Fruit fly (Drosophila melanogaster) whole organism, wandering third instar larva: ENCODE data around the gene put.
A peak's percentile ranks its signal among the peaks of the same experiment; 100 is the strongest.

ENCODE experiments used
- Abd-B ChIP-seq: fragments of >200 bp; optimal IDR thresholded peaks from 2 replicates; lab custom pipeline; 2017; ENCODE audit warnings: missing biosample characterization, missing genetic modification characterization
- CrebA ChIP-seq: fragments of 200-800 bp; sonication (Bioruptor generic); optimal IDR thresholded peaks from 2 replicates; lab custom pipeline; 2016; ENCODE audit warnings: missing biosample characterization, mild to moderate bottlenecking, missing genetic modification characterization, borderline replicate concordance
- Dfd ChIP-seq: fragments of >200 bp; optimal IDR thresholded peaks from 2 replicates; lab custom pipeline; 2017; ENCODE audit warnings: missing biosample characterization, missing genetic modification characterization
- GATAd ChIP-seq: sonication (Bioruptor generic); optimal IDR thresholded peaks from 2 replicates; lab custom pipeline; 2016; ENCODE audit warnings: missing biosample characterization, missing genetic modification characterization
- HLH106 ChIP-seq: fragments of 200-800 bp; optimal IDR thresholded peaks from 3 replicates; lab custom pipeline; 2019; ENCODE audit warnings: missing biosample characterization, mild to moderate bottlenecking, missing genetic modification characterization, moderate library complexity
- Hnf4 ChIP-seq: fragments of 200-800 bp; sonication (Bioruptor generic); optimal IDR thresholded peaks from 2 replicates; lab custom pipeline; 2016; ENCODE audit warnings: missing biosample characterization, mild to moderate bottlenecking, missing genetic modification characterization
- Jra ChIP-seq: sonication (Bioruptor generic); optimal IDR thresholded peaks from 2 replicates; lab custom pipeline; 2016; ENCODE audit warnings: missing biosample characterization, missing genetic modification characterization
- Mio ChIP-seq: sonication (Bioruptor generic); optimal IDR thresholded peaks from 2 replicates; lab custom pipeline; 2016; ENCODE audit warnings: missing biosample characterization, missing genetic modification characterization
- Myc ChIP-seq: fragments of >200 bp; optimal IDR thresholded peaks from 2 replicates; lab custom pipeline; 2017
- Rel ChIP-seq, 2 experiments: fragments of 200-800 bp; sonication (Bioruptor generic) in 1 of 2; optimal IDR thresholded peaks; 2 replicates in 1 of 2; 3 replicates in 1 of 2; lab custom pipeline; 2016 to 2019; ENCODE audit warnings: mild to moderate bottlenecking in 2 of 2, missing biosample characterization in 2 of 2, missing genetic modification characterization in 2 of 2, moderate library complexity in 1 of 2
- Sp1 ChIP-seq: fragments of 200-800 bp; sonication (Bioruptor generic); optimal IDR thresholded peaks from 3 replicates; lab custom pipeline; 2019; ENCODE audit warnings: missing biosample characterization, mild to moderate bottlenecking, missing genetic modification characterization, moderate library complexity
- Vsx2 ChIP-seq: fragments of 200-300, 225-300 bp; sonication (Bioruptor generic); optimal IDR thresholded peaks from 2 replicates; lab custom pipeline; 2018; ENCODE audit warnings: missing biosample characterization, missing genetic modification characterization; ENCODE audit not compliant: partially characterized antibody
- br ChIP-seq: fragments of 200-800 bp; sonication (Bioruptor generic); optimal IDR thresholded peaks from 2 replicates; lab custom pipeline; 2016; ENCODE audit warnings: missing biosample characterization, missing genetic modification characterization
- dl ChIP-seq, 2 experiments: fragments of 175-275, 200-275 bp in 1 of 2; fragments of 200-275 bp in 1 of 2; sonication (Bioruptor generic); optimal IDR thresholded peaks; lab custom pipeline; 2018; ENCODE audit warnings: mild to moderate bottlenecking in 2 of 2, missing biosample characterization in 2 of 2, missing genetic modification characterization in 2 of 2, moderate library complexity in 2 of 2; ENCODE audit not compliant: partially characterized antibody in 2 of 2, insufficient read depth in 1 of 2
- dmrt93B ChIP-seq: fragments of 200-800 bp; sonication (Bioruptor generic); optimal IDR thresholded peaks from 2 replicates; lab custom pipeline; 2018; ENCODE audit warnings: missing biosample characterization, mild to moderate bottlenecking, missing genetic modification characterization
- dsf ChIP-seq: sonication (Bioruptor generic); optimal IDR thresholded peaks from 2 replicates; lab custom pipeline; 2016; ENCODE audit warnings: missing biosample characterization, missing genetic modification characterization, borderline replicate concordance
- ey ChIP-seq: fragments of 200-800 bp; sonication (Bioruptor generic); optimal IDR thresholded peaks from 2 replicates; lab custom pipeline; 2016; ENCODE audit warnings: missing biosample characterization, missing genetic modification characterization
- foxo ChIP-seq, 2 experiments: fragments of 200-800 bp; sonication (Bioruptor generic); optimal IDR thresholded peaks; 2 replicates in 1 of 2; 3 replicates in 1 of 2; lab custom pipeline; 2016 to 2017; ENCODE audit warnings: missing biosample characterization in 2 of 2, missing genetic modification characterization in 2 of 2
- fru ChIP-seq: fragments of 200-800 bp; sonication (Bioruptor generic); optimal IDR thresholded peaks from 3 replicates; lab custom pipeline; 2016; ENCODE audit warnings: missing biosample characterization, mild to moderate bottlenecking, missing genetic modification characterization
- h ChIP-seq: fragments of 200-800 bp; sonication (Bioruptor generic); optimal IDR thresholded peaks from 3 replicates; lab custom pipeline; 2016; ENCODE audit warnings: missing biosample characterization, mild to moderate bottlenecking, missing genetic modification characterization
- jim ChIP-seq: fragments of 175-275, 200-325 bp; sonication (Bioruptor generic); optimal IDR thresholded peaks from 2 replicates; lab custom pipeline; 2016; ENCODE audit warnings: missing biosample characterization, mild to moderate bottlenecking, missing genetic modification characterization
- lola ChIP-seq: fragments of >200 bp; optimal IDR thresholded peaks from 2 replicates; lab custom pipeline; 2017; ENCODE audit warnings: missing biosample characterization, missing genetic modification characterization
- pan ChIP-seq: fragments of >200 bp; optimal IDR thresholded peaks from 2 replicates; lab custom pipeline; 2017
- psq ChIP-seq: fragments of 200-800 bp; sonication (Bioruptor generic); optimal IDR thresholded peaks from 3 replicates; lab custom pipeline; 2017; ENCODE audit warnings: missing biosample characterization, mild to moderate bottlenecking, missing genetic modification characterization, moderate library complexity
- rgr ChIP-seq: fragments of 200-800 bp; sonication (Bioruptor generic); optimal IDR thresholded peaks from 3 replicates; lab custom pipeline; 2016; ENCODE audit warnings: missing biosample characterization, mild to moderate bottlenecking, missing genetic modification characterization
- sage ChIP-seq: fragments of 200-800 bp; sonication (Bioruptor generic); optimal IDR thresholded peaks from 2 replicates; lab custom pipeline; 2016; ENCODE audit warnings: missing biosample characterization, mild to moderate bottlenecking, missing genetic modification characterization
- sv ChIP-seq: fragments of 200-800 bp; sonication (Bioruptor generic); optimal IDR thresholded peaks from 3 replicates; lab custom pipeline; 2016; ENCODE audit warnings: missing biosample characterization, missing genetic modification characterization
- usp ChIP-seq: fragments of >200 bp; optimal IDR thresholded peaks from 2 replicates; lab custom pipeline; 2017; ENCODE audit warnings: missing biosample characterization, missing genetic modification characterization
- woc ChIP-seq: sonication (Bioruptor generic); optimal IDR thresholded peaks from 2 replicates; lab custom pipeline; 2016; ENCODE audit warnings: missing biosample characterization, mild to moderate bottlenecking, missing genetic modification characterization

Gene put

DNA sequence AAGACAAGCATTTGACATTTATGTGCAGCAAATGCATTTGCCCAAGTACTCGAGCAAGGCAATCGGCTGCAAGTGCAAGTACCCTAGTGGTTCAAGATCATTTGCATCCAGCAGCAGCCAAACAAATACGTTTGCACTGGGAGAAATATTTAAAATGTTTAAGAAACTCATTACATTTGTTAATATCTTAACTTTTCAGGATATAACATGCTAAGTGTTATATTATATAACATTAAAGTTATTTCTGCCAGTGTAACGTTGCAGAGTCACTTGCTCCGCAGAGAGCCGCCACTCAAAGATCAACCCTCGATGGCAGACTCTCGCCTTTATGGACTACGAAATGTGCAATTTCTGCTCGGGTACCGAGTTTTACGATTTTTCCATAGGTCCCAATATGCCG lies 36.0 kb downstream of the put start:
- TF ChIP-seq br (no peak), GATAd (GFP tag; lab: Kevin White, UChicago) (no peak), Jra (GFP tag; lab: Kevin White, UChicago) (no peak), Myc (lab: Kevin White, UChicago) (no peak), CrebA (GFP tag; lab: Kevin White, UChicago) (no peak), Mio (GFP tag; lab: Kevin White, UChicago) (no peak), Rel (GFP tag; optimal IDR thresholded peaks at IDR 0.05; lab: Kevin White, UChicago) (no peak), Rel (tag; optimal IDR thresholded peaks at IDR 0.05; lab: Kevin White, UChicago) (no peak), h (GFP tag; lab: Kevin White, UChicago) (no peak), pan (lab: Kevin White, UChicago) (no peak), sage (GFP tag; lab: Kevin White, UChicago) (no peak), fru (no peak), dsf (GFP tag; lab: Kevin White, UChicago) (no peak)

DNA sequence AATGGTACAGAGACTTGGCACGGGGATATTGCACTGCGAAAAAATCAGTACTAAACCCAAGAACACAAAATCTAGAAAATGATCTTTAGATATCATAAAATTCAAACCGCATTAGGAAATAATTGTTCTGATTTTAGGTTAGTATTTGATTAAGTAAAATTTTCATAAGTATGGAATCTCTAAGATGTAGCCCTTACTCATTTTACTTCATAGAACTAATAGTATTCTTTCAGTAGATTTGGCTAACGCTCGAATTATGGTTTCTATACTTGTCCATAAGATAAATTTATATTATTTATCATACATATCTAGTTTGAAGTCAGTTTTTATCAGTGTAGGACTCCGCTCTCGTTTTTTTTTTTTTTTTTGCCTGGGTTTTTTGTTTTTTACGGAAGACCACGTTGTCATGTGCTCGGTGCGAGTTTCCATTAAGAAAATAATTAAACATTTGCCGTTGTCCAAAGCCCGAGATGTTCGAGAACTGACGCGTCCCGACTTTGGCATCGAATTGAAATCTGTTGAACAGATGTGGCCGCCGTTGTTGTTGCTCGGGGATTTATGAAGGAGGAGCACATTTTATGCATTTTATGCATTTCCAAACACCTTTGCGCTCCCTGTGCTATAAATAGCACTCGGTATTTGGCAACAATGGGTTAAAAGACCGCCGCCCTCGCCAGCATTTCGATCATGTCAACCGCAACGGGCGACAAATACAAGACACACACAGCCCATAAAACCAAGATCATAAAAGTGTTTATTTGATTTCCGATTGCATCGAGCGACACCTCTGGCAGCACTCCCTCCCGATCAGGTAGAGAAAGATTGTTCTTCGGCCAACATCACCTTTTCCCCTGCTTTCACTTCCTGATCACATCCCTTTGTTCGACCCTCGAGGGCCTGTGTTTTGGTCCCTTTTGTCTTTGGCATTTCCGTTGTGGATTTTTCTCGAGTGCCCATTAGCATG lies 38.7 kb downstream of the put start:
- TF ChIP-seq fru: no peak
- no peak for TF ChIP-seq GATAd (GFP tag; lab: Kevin White, UChicago)
- no peak for TF ChIP-seq rgr
- TF ChIP-seq h (GFP tag; lab: Kevin White, UChicago): no peak
- TF ChIP-seq foxo (GFP tag; optimal IDR thresholded peaks at IDR 0.05; lab: Kevin White, UChicago): no peak
- no peak for TF ChIP-seq Hnf4 (GFP tag; lab: Kevin White, UChicago)

DNA sequence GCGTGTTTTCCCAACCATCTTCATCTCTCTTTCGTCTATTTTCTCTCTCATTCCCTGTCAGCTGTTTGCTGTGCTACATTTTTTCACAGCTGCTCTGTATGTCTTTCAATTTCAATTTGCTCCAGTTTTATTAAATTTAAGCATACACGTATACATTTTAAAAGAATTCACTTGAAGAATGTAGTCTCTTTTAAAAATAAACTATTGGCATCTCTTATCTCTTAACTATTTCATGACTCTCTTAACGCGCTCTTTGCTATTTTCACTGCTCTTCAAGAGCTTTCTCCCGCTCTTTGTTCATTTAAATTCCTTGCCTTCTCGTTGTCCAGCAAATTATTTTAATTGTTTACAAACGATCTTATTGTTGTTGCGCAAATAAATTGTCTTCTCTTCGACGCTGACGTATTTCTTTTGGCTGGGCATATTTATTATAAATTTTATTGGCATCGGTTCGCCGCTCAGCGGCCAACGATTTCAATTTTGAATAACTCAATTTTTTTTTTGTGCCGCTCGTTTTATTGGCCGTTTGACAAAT lies 45.4 kb downstream of the put start:
- no peak for TF ChIP-seq lola (GFP tag; lab: Kevin White, UChicago)

DNA sequence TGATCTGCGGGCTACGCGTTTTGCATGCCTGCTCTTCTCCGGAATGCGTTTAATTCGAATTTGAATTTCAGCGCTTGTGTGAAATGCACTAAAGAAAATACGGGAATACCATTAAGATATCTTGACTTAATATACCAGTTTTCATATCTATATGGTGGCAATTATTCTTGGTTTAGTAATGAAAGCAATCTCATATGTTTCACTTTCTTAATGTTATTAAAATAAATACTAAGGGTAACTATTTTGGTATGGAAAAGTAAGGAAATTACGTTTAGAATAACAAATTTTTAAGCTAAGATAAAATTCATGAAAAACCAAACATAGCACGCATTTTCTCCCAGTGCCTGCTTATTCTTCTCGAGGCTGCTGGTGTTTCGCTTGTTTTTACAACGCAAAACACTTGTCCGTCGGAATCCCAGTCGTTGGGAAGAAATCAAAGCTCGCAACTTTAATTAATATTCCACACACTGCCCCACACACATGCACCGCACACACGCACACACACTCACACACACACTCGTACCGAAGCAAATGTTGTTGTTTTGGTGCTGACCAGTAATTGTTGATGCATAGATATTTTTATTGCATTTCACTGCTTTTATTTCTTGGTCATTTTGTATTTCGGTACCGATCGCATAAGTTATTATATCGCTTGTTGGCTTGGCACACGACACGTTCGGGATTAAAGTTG lies 47.6 kb downstream of the put start:
- TF ChIP-seq h (GFP tag; lab: Kevin White, UChicago) (peak; percentile 18), Jra (GFP tag; lab: Kevin White, UChicago) (no peak), Dfd (GFP tag; lab: Kevin White, UChicago) (peak; percentile 93), HLH106 (tag; lab: Kevin White, UChicago) (peak; percentile 34), fru (peak; percentile 11)

DNA sequence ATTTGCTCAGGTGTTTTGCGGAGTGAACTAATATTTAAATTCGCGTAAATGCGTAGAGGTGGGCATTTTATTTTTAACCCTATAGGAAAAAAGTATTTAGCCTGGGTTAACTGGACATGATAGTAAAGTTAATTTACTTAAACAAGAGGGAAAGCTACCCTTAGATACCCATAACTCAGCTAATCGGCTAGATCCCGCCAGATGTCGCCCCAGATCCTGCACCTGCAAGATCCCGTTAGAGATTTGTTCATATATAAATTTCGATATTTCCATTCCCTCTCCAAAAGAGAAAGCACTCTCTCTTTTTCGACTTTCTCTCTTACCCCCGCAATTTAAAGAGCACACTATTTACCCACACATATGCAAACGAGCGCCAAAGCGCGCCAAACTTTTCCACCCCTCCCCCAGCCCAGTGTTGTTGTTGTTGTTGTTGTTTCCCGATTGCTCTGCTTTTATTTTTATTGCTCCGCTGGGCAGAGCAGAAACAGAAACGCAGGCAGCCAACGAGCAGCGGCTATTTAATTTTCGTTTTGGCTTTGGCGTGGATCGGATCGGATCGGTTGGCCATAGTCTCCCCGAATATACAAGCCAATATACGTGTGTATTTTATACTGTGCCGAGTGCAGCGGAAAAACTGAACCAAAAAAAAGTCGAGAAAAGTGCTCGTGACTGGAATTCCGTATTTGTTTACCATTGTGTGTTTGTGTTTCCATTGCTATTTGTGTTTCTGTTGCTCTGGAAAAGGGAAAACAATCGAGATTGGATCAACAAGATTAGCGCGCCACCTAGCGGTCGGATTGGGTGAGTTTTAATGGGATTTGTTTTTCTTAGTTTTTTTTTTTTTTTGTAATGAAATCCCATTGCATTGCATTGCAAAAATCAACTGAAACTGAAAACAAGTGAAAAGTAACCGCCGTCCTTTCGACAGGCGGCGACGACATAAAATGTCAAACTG lies 48.5 kb downstream of the put start, which contains the start of gene stumps:
TSS of gene stumps (plus strand) at position 526 of the 955 bp plus-strand sequence.
- TF ChIP-seq Sp1 (GFP tag; lab: Kevin White, UChicago): no peak
- no peak for TF ChIP-seq sv (GFP tag; lab: Kevin White, UChicago)
- no peak for TF ChIP-seq woc (GFP tag; lab: Kevin White, UChicago)
- no peak for TF ChIP-seq Rel (GFP tag; optimal IDR thresholded peaks at IDR 0.05; lab: Kevin White, UChicago)
- no peak for TF ChIP-seq Rel (tag; optimal IDR thresholded peaks at IDR 0.05; lab: Kevin White, UChicago)
- TF ChIP-seq dmrt93B: no peak
- no peak for TF ChIP-seq CrebA (GFP tag; lab: Kevin White, UChicago)
- no peak for TF ChIP-seq Abd-B (GFP tag; lab: Kevin White, UChicago)
- no peak for TF ChIP-seq Dfd (GFP tag; lab: Kevin White, UChicago)
- no peak for TF ChIP-seq Hnf4 (GFP tag; lab: Kevin White, UChicago)
- TF ChIP-seq GATAd (GFP tag; lab: Kevin White, UChicago): no peak
- no peak for TF ChIP-seq dsf (GFP tag; lab: Kevin White, UChicago)
- no peak for TF ChIP-seq Jra (GFP tag; lab: Kevin White, UChicago)
- no peak for TF ChIP-seq Vsx2

DNA sequence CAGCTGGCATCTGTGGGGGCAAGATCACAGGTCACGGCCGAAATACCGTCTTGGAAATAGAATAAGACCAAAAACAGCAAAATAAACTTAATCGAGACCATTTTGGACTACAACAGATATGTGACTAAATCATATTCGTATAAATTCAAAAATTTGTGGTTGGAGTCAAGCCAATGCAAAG lies 49.1 kb downstream of the put start, which contains the start of gene CG44094:
TSS of gene CG44094 (minus strand) at position 101 of the 181 bp plus-strand sequence.
- no peak for TF ChIP-seq ey (GFP tag; lab: Kevin White, UChicago)
- TF ChIP-seq Rel (GFP tag; optimal IDR thresholded peaks at IDR 0.05; lab: Kevin White, UChicago): no peak
- TF ChIP-seq Rel (tag; optimal IDR thresholded peaks at IDR 0.05; lab: Kevin White, UChicago): no peak
- TF ChIP-seq jim (GFP tag; lab: Kevin White, UChicago): no peak
- TF ChIP-seq usp (GFP tag; lab: Kevin White, UChicago): no peak
- TF ChIP-seq dl (GFP tag; optimal IDR thresholded peaks at IDR 0.05; lab: Kevin White, UChicago; ENCODE audit: insufficient read depth in 1 of 2, partially characterized antibody in 2 of 2): no peak
- no peak for TF ChIP-seq psq (GFP tag; lab: Kevin White, UChicago)
